Fruit fly (Drosophila melanogaster) S2 (cell line): ENCODE data around the gene CG13102.

Experiments used
- CG8478 ChIP-seq: fragments of >200 bp; optimal IDR thresholded peaks from 2 replicates; lab custom pipeline; 2018
- CTCF ChIP-seq, 2 experiments: fragments of >200 bp; optimal IDR thresholded peaks; 2 replicates each; lab custom pipeline; 2018

Gene CG13102

dm6 chr2L:9011543-9012238, at the start of gene CG13102:
CG13102 (plus strand) TSS chr2L:9012188.
- TF ChIP-seq CTCF (optimal IDR thresholded peaks at IDR 0.05; lab: Kevin White, UChicago) (no peak), CG8478 (no peak)

- TF ChIP-seq CG8478, result no peak
Observed at dm6 chr2L:8962254-8962653, 49.7 kb upstream of the CG13102 start, which contains the start of the genes CG9525 and CG32985. CG9525 (minus strand) TSS chr2L:8962354. CG32985 (plus strand) TSS chr2L:8962533.

dm6 chr2L:8964657-8965056, 47.3 kb upstream of the CG13102 start, which contains the start of gene CG32984:
CG32984 (plus strand) TSS chr2L:8964957.
- TF ChIP-seq CTCF (optimal IDR thresholded peaks at IDR 0.05; lab: Kevin White, UChicago) (no peak), CG8478 (no peak)

dm6 chr2L:8967235-8967634, 44.8 kb upstream of the CG13102 start, which contains the start of gene CG18088:
CG18088 (plus strand) TSS chr2L:8967535.
- TF ChIP-seq CTCF (optimal IDR thresholded peaks at IDR 0.05; lab: Kevin White, UChicago) (no peak), CG8478 (no peak)

- TF ChIP-seq CG8478 (no peak), CTCF (optimal IDR thresholded peaks at IDR 0.05; lab: Kevin White, UChicago) (no peak)
Observed at dm6 chr2L:8972905-8973304, 39.1 kb upstream of the CG13102 start.

dm6 chr2L:8974506-8974905, 37.5 kb upstream of the CG13102 start:
- TF ChIP-seq CTCF (optimal IDR thresholded peaks at IDR 0.05; lab: Kevin White, UChicago), result no peak
- TF ChIP-seq CG8478, result no peak

dm6 chr2L:8975328-8975727, 36.7 kb upstream of the CG13102 start, which contains the start of gene CG9541:
CG9541 (minus strand) TSS chr2L:8975428.
- TF ChIP-seq CTCF (optimal IDR thresholded peaks at IDR 0.05; lab: Kevin White, UChicago) (no peak), CG8478 (no peak)

- TF ChIP-seq CG8478, result no peak
- no peak for TF ChIP-seq CTCF (optimal IDR thresholded peaks at IDR 0.05; lab: Kevin White, UChicago)
Observed at dm6 chr2L:8980359-8980758, 31.6 kb upstream of the CG13102 start, which contains the start of gene CG18662. CG18662 (plus strand) TSS chr2L:8980659.

- TF ChIP-seq CTCF (optimal IDR thresholded peaks at IDR 0.05; lab: Kevin White, UChicago), result no peak
- no peak for TF ChIP-seq CG8478
Observed at dm6 chr2L:8982584-8983302, 29.2 kb upstream of the CG13102 start.

dm6 chr2L:8984614-8985318, 27.2 kb upstream of the CG13102 start, which contains the start of gene CG13101:
CG13101 (minus strand) TSS chr2L:8984872.
- TF ChIP-seq CTCF (optimal IDR thresholded peaks at IDR 0.05; lab: Kevin White, UChicago), result no peak
- TF ChIP-seq CG8478, result no peak

dm6 chr2L:8987251-8987937, 24.6 kb upstream of the CG13102 start:
- TF ChIP-seq CG8478 (no peak), CTCF (optimal IDR thresholded peaks at IDR 0.05; lab: Kevin White, UChicago) (no peak)

dm6 chr2L:8989037-8989591, 22.9 kb upstream of the CG13102 start, which contains the start of gene rost:
rost (minus strand) TSS chr2L:8989539.
- TF ChIP-seq CG8478, result no peak
- no peak for TF ChIP-seq CTCF (optimal IDR thresholded peaks at IDR 0.05; lab: Kevin White, UChicago)

- TF ChIP-seq CG8478 (no peak), CTCF (optimal IDR thresholded peaks at IDR 0.05; lab: Kevin White, UChicago) (no peak)
Observed at dm6 chr2L:8991583-8991982, 20.4 kb upstream of the CG13102 start, which contains the start of gene CG9555. CG9555 (plus strand) TSS chr2L:8991735.

dm6 chr2L:8993650-8994441, 18.1 kb upstream of the CG13102 start, which contains the start of gene CG17906:
CG17906 (plus strand) TSS chr2L:8994391.
- TF ChIP-seq CTCF (optimal IDR thresholded peaks at IDR 0.05; lab: Kevin White, UChicago) (no peak), CG8478 (no peak)
